Fruit fly (Drosophila melanogaster) whole organism, embryonic: ENCODE results near the gene CG34461.
A peak's percentile ranks its signal among the peaks of the same experiment; 100 is the strongest.

Source experiments
- Abd-B ChIP-seq: fragments of 200-800 bp; sonication (Bioruptor generic); optimal IDR thresholded peaks from 2 replicates; lab custom pipeline; 2018; ENCODE audit warnings: missing biosample characterization, mild to moderate bottlenecking, missing genetic modification characterization, moderate library complexity
- Antp ChIP-seq: fragments of 200-800 bp; sonication (Bioruptor generic); optimal IDR thresholded peaks from 3 replicates; lab custom pipeline; 2016; ENCODE audit warnings: missing biosample characterization, missing genetic modification characterization
- B-H1 ChIP-seq: fragments of 200-800 bp; sonication (Bioruptor generic); IDR thresholded peaks from 3 replicates; pipeline ENCODE4 v1.3.6; 2022; ENCODE audit warnings: missing biosample characterization, missing genetic modification characterization
- CG10147 ChIP-seq: fragments of 200-800 bp; sonication (Bioruptor generic); optimal IDR thresholded peaks from 2 replicates; lab custom pipeline; 2019; ENCODE audit warnings: missing biosample characterization, mild to moderate bottlenecking, missing genetic modification characterization, moderate library complexity
- CG10321 ChIP-seq: fragments of 200-800 bp; sonication (Bioruptor generic); IDR thresholded peaks from 2 replicates; pipeline ENCODE4 v1.3.6; 2022; ENCODE audit warnings: missing biosample characterization, missing genetic modification characterization
- CG10366 ChIP-seq: fragments of 200-800 bp; sonication (Bioruptor generic); IDR thresholded peaks from 2 replicates; pipeline ENCODE4 v1.3.6; 2022; ENCODE audit warnings: missing biosample characterization, missing genetic modification characterization
- CG10959 ChIP-seq: fragments of 200-800 bp; sonication (Bioruptor generic); IDR thresholded peaks from 2 replicates; pipeline ENCODE4 v1.3.6; 2022; ENCODE audit warnings: missing biosample characterization, missing genetic modification characterization
- CG11398 ChIP-seq: fragments of 200-800 bp; sonication (Bioruptor generic); optimal IDR thresholded peaks from 2 replicates; lab custom pipeline; 2016; ENCODE audit warnings: missing biosample characterization, missing genetic modification characterization
- CG12769 ChIP-seq: fragments of 200-800 bp; sonication (Bioruptor generic); optimal IDR thresholded peaks from 2 replicates; lab custom pipeline; 2019; ENCODE audit warnings: missing biosample characterization, mild to moderate bottlenecking, missing genetic modification characterization, moderate library complexity
- CG13624 ChIP-seq: fragments of 200-800 bp; sonication (Bioruptor generic); optimal IDR thresholded peaks from 2 replicates; lab custom pipeline; 2016; ENCODE audit warnings: missing biosample characterization, missing genetic modification characterization
- CG13775 ChIP-seq: fragments of 200-800 bp; sonication (Bioruptor generic); optimal IDR thresholded peaks from 3 replicates; lab custom pipeline; 2017; ENCODE audit warnings: missing biosample characterization, mild to moderate bottlenecking, missing genetic modification characterization
- CG1529 ChIP-seq: fragments of 200-800 bp; sonication (Bioruptor generic); optimal IDR thresholded peaks from 3 replicates; lab custom pipeline; 2018; ENCODE audit warnings: missing biosample characterization, missing genetic modification characterization
- CG16813 ChIP-seq: fragments of 200-800 bp; sonication (Bioruptor generic); IDR thresholded peaks from 3 replicates; pipeline ENCODE4 v1.3.6; 2022; ENCODE audit warnings: missing biosample characterization, missing genetic modification characterization; ENCODE audit not compliant: partially characterized antibody
- CG2120 ChIP-seq: fragments of 200-800 bp; sonication (Bioruptor generic); optimal IDR thresholded peaks from 3 replicates; lab custom pipeline; 2016; ENCODE audit warnings: missing biosample characterization, missing genetic modification characterization
- CG31224 ChIP-seq: fragments of 200-800 bp; sonication (Bioruptor generic); IDR thresholded peaks from 2 replicates; pipeline ENCODE4 v1.3.6; 2022; ENCODE audit warnings: missing biosample characterization, missing genetic modification characterization
- CG32532 ChIP-seq: fragments of 200-800 bp; sonication (Bioruptor generic); IDR thresholded peaks from 2 replicates; pipeline ENCODE4 v1.3.6; 2022; ENCODE audit warnings: missing biosample characterization, missing genetic modification characterization
- CG33213 ChIP-seq: fragments of 200-800 bp; sonication (Bioruptor generic); optimal IDR thresholded peaks from 3 replicates; lab custom pipeline; 2016; ENCODE audit warnings: missing biosample characterization, missing genetic modification characterization
- CG34376 ChIP-seq: fragments of 200-800 bp; sonication (Bioruptor generic); optimal IDR thresholded peaks from 2 replicates; lab custom pipeline; 2018; ENCODE audit warnings: missing biosample characterization, mild to moderate bottlenecking, missing genetic modification characterization
- CG7786 ChIP-seq: fragments of 200-800 bp; sonication (Bioruptor generic); optimal IDR thresholded peaks from 2 replicates; lab custom pipeline; 2016; ENCODE audit warnings: missing biosample characterization, missing genetic modification characterization
- CG7987 ChIP-seq: fragments of 200-800 bp; sonication (Bioruptor generic); optimal IDR thresholded peaks from 2 replicates; lab custom pipeline; 2018; ENCODE audit warnings: missing biosample characterization, mild to moderate bottlenecking, missing genetic modification characterization, moderate library complexity
- CG8281 ChIP-seq: fragments of 200-800 bp; sonication (Bioruptor generic); optimal IDR thresholded peaks from 2 replicates; lab custom pipeline; 2018; ENCODE audit warnings: missing biosample characterization, mild to moderate bottlenecking, missing genetic modification characterization, moderate library complexity
- CG8388 ChIP-seq: fragments of 200-800 bp; sonication (Bioruptor generic); optimal IDR thresholded peaks from 2 replicates; lab custom pipeline; 2019; ENCODE audit warnings: missing biosample characterization, mild to moderate bottlenecking, missing genetic modification characterization, moderate library complexity
- D19A ChIP-seq: fragments of 200-800 bp; optimal IDR thresholded peaks from 3 replicates; lab custom pipeline; 2019; ENCODE audit warnings: missing biosample characterization, mild to moderate bottlenecking, missing genetic modification characterization, moderate library complexity
- Deaf1 ChIP-seq: fragments of 200-800 bp; optimal IDR thresholded peaks from 3 replicates; lab custom pipeline; 2019; ENCODE audit warnings: missing biosample characterization, mild to moderate bottlenecking, missing genetic modification characterization, moderate library complexity
- Dp ChIP-seq: fragments of 200-800 bp; sonication (Bioruptor generic); optimal IDR thresholded peaks from 2 replicates; lab custom pipeline; 2018; ENCODE audit warnings: missing biosample characterization, mild to moderate bottlenecking, missing genetic modification characterization, moderate library complexity
- E2f1 ChIP-seq: fragments of 200-800 bp; sonication (Bioruptor generic); IDR thresholded peaks from 2 replicates; pipeline ENCODE4 v1.3.6; 2022; ENCODE audit warnings: missing biosample characterization, missing genetic modification characterization
- Gug ChIP-seq: fragments of 200-800 bp; sonication (Bioruptor generic); IDR thresholded peaks from 4 replicates; pipeline ENCODE4 v1.3.6; 2022; ENCODE audit warnings: missing biosample characterization, missing genetic modification characterization
- Hr51 ChIP-seq, 2 experiments: fragments of 200-800 bp; sonication (Bioruptor generic); optimal IDR thresholded peaks; 2 replicates in 1 of 2; 3 replicates in 1 of 2; lab custom pipeline; 2016 to 2018; ENCODE audit warnings: missing biosample characterization in 2 of 2, missing genetic modification characterization in 2 of 2, mild to moderate bottlenecking in 1 of 2, moderate library complexity in 1 of 2
- Jarid2 ChIP-seq: fragments of 200-800 bp; sonication (Bioruptor generic); optimal IDR thresholded peaks from 3 replicates; lab custom pipeline; 2017; ENCODE audit warnings: mild to moderate bottlenecking, missing biosample characterization, missing genetic modification reagents, missing genetic modification characterization
- Nf-YA ChIP-seq: fragments of 200-800 bp; sonication (Bioruptor generic); IDR thresholded peaks from 2 replicates; pipeline ENCODE4 v1.3.6; 2022; ENCODE audit warnings: missing biosample characterization, missing genetic modification characterization
- Nf-YB ChIP-seq: fragments of 200-800 bp; sonication (Bioruptor generic); optimal IDR thresholded peaks from 3 replicates; lab custom pipeline; 2019; ENCODE audit warnings: missing biosample characterization, mild to moderate bottlenecking, missing genetic modification characterization, moderate library complexity
- Ssrp ChIP-seq: fragments of 200-800 bp; sonication (Bioruptor generic); optimal IDR thresholded peaks from 2 replicates; lab custom pipeline; 2018; ENCODE audit warnings: missing biosample characterization, mild to moderate bottlenecking, missing genetic modification characterization, moderate library complexity
- Stat92E ChIP-seq, 3 experiments: fragments of >200 bp in 2 of 3; fragments of 200-800 bp in 1 of 3; sonication (Bioruptor generic) in 1 of 3; optimal IDR thresholded peaks; 2 replicates each; lab custom pipeline; 2017 to 2019; ENCODE audit warnings: missing biosample characterization in 3 of 3, missing genetic modification characterization in 3 of 3, mild to moderate bottlenecking in 1 of 3, moderate library complexity in 1 of 3
- bbx ChIP-seq: fragments of 200-800 bp; sonication (Bioruptor generic); IDR thresholded peaks from 2 replicates; pipeline ENCODE4 v1.3.6; 2022; ENCODE audit warnings: missing biosample characterization, missing genetic modification characterization; ENCODE audit not compliant: partially characterized antibody
- crc ChIP-seq: fragments of 200-800 bp; sonication (Bioruptor generic); optimal IDR thresholded peaks from 2 replicates; lab custom pipeline; 2016; ENCODE audit warnings: missing biosample characterization, missing genetic modification characterization
- crol ChIP-seq: fragments of 200-800 bp; sonication (Bioruptor generic); IDR thresholded peaks from 2 replicates; pipeline ENCODE4 v1.3.6; 2022; ENCODE audit warnings: missing biosample characterization, missing genetic modification characterization
- crp ChIP-seq, 2 experiments: fragments of 200-800 bp; sonication (Bioruptor generic); optimal IDR thresholded peaks; 2 replicates in 1 of 2; 3 replicates in 1 of 2; lab custom pipeline; 2017; ENCODE audit warnings: missing biosample characterization in 2 of 2, missing genetic modification characterization in 2 of 2, mild to moderate bottlenecking in 1 of 2, moderate library complexity in 1 of 2
- cwo ChIP-seq: fragments of 200-800 bp; sonication (Bioruptor generic); optimal IDR thresholded peaks from 3 replicates; lab custom pipeline; 2017; ENCODE audit warnings: missing biosample characterization, missing genetic modification characterization, mild to moderate bottlenecking, moderate library complexity, missing genetic modification reagents
- eyg ChIP-seq: fragments of 200-800 bp; sonication (Bioruptor generic); optimal IDR thresholded peaks from 3 replicates; lab custom pipeline; 2016; ENCODE audit warnings: missing biosample characterization, missing genetic modification characterization
- gsb ChIP-seq: fragments of 200-800 bp; sonication (Bioruptor generic); IDR thresholded peaks from 2 replicates; pipeline ENCODE4 v1.3.6; 2022; ENCODE audit warnings: missing biosample characterization, missing genetic modification characterization
- hth ChIP-seq: fragments of >200 bp; optimal IDR thresholded peaks from 2 replicates; lab custom pipeline; 2017; ENCODE audit warnings: inconsistent platforms
- insv ChIP-seq, 2 experiments: fragments of 200-800 bp; sonication (Bioruptor generic); optimal IDR thresholded peaks; 3 replicates each; lab custom pipeline; 2016 to 2018; ENCODE audit warnings: missing biosample characterization in 2 of 2, missing genetic modification characterization in 2 of 2
- kah ChIP-seq: fragments of 200-800 bp; sonication (Bioruptor generic); optimal IDR thresholded peaks from 2 replicates; lab custom pipeline; 2018; ENCODE audit warnings: missing biosample characterization, mild to moderate bottlenecking, missing genetic modification characterization
- ken ChIP-seq: fragments of 200-800 bp; sonication (Bioruptor generic); IDR thresholded peaks from 3 replicates; pipeline ENCODE4 v1.3.6; 2022; ENCODE audit warnings: missing biosample characterization, missing genetic modification characterization
- pfk ChIP-seq: fragments of 200-800 bp; sonication (Bioruptor generic); optimal IDR thresholded peaks from 2 replicates; lab custom pipeline; 2018; ENCODE audit warnings: missing biosample characterization, mild to moderate bottlenecking, missing genetic modification characterization, moderate library complexity
- sens ChIP-seq: fragments of 200-800 bp; sonication (Bioruptor generic); peaks from one replicate; lab custom pipeline; 2016; ENCODE audit warnings: missing biosample characterization, missing genetic modification characterization
- tll ChIP-seq, 2 experiments: fragments of 200-800 bp in 1 of 2; fragments of >200 bp in 1 of 2; sonication (Bioruptor generic) in 1 of 2; optimal IDR thresholded peaks; 2 replicates each; lab custom pipeline; 2017 to 2019; ENCODE audit warnings: missing biosample characterization in 2 of 2, missing genetic modification characterization in 2 of 2, mild to moderate bottlenecking in 1 of 2, moderate library complexity in 1 of 2
- vfl ChIP-seq: fragments of 200-800 bp; sonication (Bioruptor generic); optimal IDR thresholded peaks from 2 replicates; lab custom pipeline; 2016; ENCODE audit warnings: missing biosample characterization, missing genetic modification characterization
- wor ChIP-seq: fragments of 200-800 bp; sonication (Bioruptor generic); IDR thresholded peaks from 2 replicates; pipeline ENCODE4 v1.3.6; 2022; ENCODE audit warnings: missing biosample characterization, missing genetic modification characterization

Gene CG34461

DNA sequence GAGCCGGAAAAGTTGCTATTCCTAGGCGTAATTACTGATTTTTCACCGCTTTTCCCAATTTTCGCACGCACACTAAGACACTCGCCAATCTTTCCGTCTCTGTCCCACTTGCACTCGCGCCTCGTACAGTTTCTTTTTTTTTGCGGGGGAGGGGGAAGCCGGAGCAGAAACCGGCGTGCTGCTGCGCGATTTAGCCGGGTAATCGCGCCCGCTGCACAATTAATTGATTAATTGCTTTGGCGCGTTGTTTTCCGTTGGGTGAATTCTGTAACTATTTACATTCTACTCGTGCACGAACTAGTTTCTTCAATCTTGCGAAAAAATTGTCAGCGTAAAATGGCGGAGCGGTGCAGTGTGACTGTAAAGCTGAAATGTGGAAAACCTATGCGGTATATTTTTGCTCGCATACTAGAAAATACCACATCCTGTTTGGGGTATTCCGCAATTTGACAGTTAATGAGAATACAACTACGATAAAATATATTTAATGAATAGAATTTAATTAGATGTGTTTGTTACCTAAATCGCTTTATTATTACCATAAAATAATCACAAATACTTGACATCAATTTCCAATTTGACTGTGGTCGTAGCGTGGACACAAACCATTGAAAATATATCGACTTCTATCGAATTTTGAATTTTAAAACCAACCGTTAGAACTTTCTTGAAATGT, 10.4 kb upstream of the CG34461 start, which contains the start of gene Cpsf6 (continued):
- TF ChIP-seq CG8281 (peak; percentile 15), CG7786 (no peak), tll (GFP tag; optimal IDR thresholded peaks at IDR 0.05; lab: Kevin White, UChicago) (no peak), eyg (no peak), Gug (GFP tag; lab: Robert Waterston, UW) (no peak), CG33213 (GFP tag; lab: Kevin White, UChicago) (peak; percentile 6), CG34376 (GFP tag; lab: Kevin White, UChicago) (no peak), Stat92E (GFP tag; optimal IDR thresholded peaks at IDR 0.05; lab: Kevin White, UChicago) (no peak), Antp (GFP tag; lab: Kevin White, UChicago) (no peak), E2f1 (GFP tag; lab: Robert Waterston, UW) (peak; percentile 20; the same call in 1 of the 2 replicates), CG8388 (GFP tag; lab: Kevin White, UChicago) (peak; percentile 59), hth (lab: Kevin White, UChicago) (no peak), cwo (GFP tag; lab: Kevin White, UChicago) (no peak), CG12769 (peak; percentile 78), CG1529 (GFP tag; lab: Kevin White, UChicago) (peak; percentile 3), Jarid2 (GFP tag; lab: Kevin White, UChicago) (no peak), Deaf1 (tag; lab: Kevin White, UChicago) (peak; percentile 19), Nf-YA (GFP tag; lab: Robert Waterston, UW) (peak; percentile 32; the same call in 1 of the 2 replicates), wor (GFP tag; lab: Robert Waterston, UW) (no peak), crc (no peak), CG10147 (peak; percentile 44), CG2120 (peak; percentile 70), D19A (peak; percentile 37), CG16813 (GFP tag; lab: Robert Waterston, UW) (0 out of 3 replicates have a peak, but pooled peaks have one; percentile 38), bbx (GFP tag; lab: Robert Waterston, UW) (no peak), CG11398 (no peak), CG13624 (no peak), crp (GFP tag; optimal IDR thresholded peaks at IDR 0.05; lab: Kevin White, UChicago) (peak in 1 of 2 experiments; percentile 7), CG10366 (peak; percentile 77), CG7987 (GFP tag; lab: Kevin White, UChicago) (no peak), CG32532 (peak; percentile 72), CG10959 (GFP tag; lab: Robert Waterston, UW) (no peak), gsb (GFP tag; lab: Robert Waterston, UW) (no peak), crol (GFP tag; lab: Robert Waterston, UW) (peak; percentile 94), CG31224 (GFP tag; lab: Robert Waterston, UW) (peak; percentile 53), Abd-B (GFP tag; lab: Kevin White, UChicago) (peak; percentile 26), Nf-YB (GFP tag; lab: Kevin White, UChicago) (peak; percentile 11), Dp (GFP tag; lab: Kevin White, UChicago) (peak; percentile 67), insv (GFP tag; optimal IDR thresholded peaks at IDR 0.05; lab: Kevin White, UChicago) (peak in 1 of 2 experiments; percentile 87), pfk (GFP tag; lab: Kevin White, UChicago) (peak; percentile 3), Hr51 (GFP tag; optimal IDR thresholded peaks at IDR 0.05; lab: Kevin White, UChicago) (peak; percentile 29 to 72), vfl (GFP tag; lab: Kevin White, UChicago) (peak; percentile 29), CG13775 (GFP tag; lab: Kevin White, UChicago) (peak; percentile 43), kah (no peak), ken (GFP tag; lab: Robert Waterston, UW) (peak; percentile 43; the same call in 1 of the 3 replicates), CG10321 (no peak), B-H1 (no peak; the same call in 2 of the 3 replicates), sens (GFP tag; lab: Kevin White, UChicago) (peak; percentile 86), Ssrp (peak; percentile 56)
